Worm (Caenorhabditis elegans): ENCODE data around the gene F53A3.7.

- no peak for TF ChIP-seq flt-1 (GFP tag; IDR thresholded peaks at IDR 0.05)
- no peak for TF ChIP-seq ama-1 (optimal IDR thresholded peaks at IDR 0.05)
- no peak for TF ChIP-seq F13C5.2 (tag; optimal IDR thresholded peaks at IDR 0.05)
- TF ChIP-seq aly-1 (tag; optimal IDR thresholded peaks at IDR 0.05), result no peak
- TF ChIP-seq pes-1 (GFP tag; IDR thresholded peaks at IDR 0.05), result peak; percentile 12
- TF ChIP-seq ceh-36 (tag; optimal IDR thresholded peaks at IDR 0.05), result no peak
- no peak for TF ChIP-seq tbx-11 (GFP tag; IDR thresholded peaks at IDR 0.05)
- TF ChIP-seq ets-7 (tag; optimal IDR thresholded peaks at IDR 0.05), result peak; percentile 42
Observed at ce11 chrIII:1926456-1926855, 24.9 kb upstream of the F53A3.7 start.

Measured in whole organism, early embryonic.